Worm (Caenorhabditis elegans): ENCODE measurements around the gene R08C7.8.

ce11 chrIV:4449439-4449838 is 15.1 kb upstream of the R08C7.8 start, which contains the start of gene R08C7.12:
- TF ChIP-seq nhr-237 (tag; optimal IDR thresholded peaks at IDR 0.05) (no peak), snpc-4 (tag; optimal IDR thresholded peaks at IDR 0.05) (no peak)

Measured in whole organism, L1 larva.